Fruit fly (Drosophila melanogaster) whole organism, embryonic: Measurements from ENCODE around the gene Ubi-p63E.

Experiments used
- Bteb2 ChIP-seq: fragments of 200-800 bp; sonication (Bioruptor generic); optimal IDR thresholded peaks from 2 replicates; lab custom pipeline; 2016; ENCODE audit warnings: missing biosample characterization, missing genetic modification characterization
- CG10543 ChIP-seq: fragments of 200-800 bp; sonication (Bioruptor generic); optimal IDR thresholded peaks from 3 replicates; lab custom pipeline; 2017; ENCODE audit warnings: missing biosample characterization, mild to moderate bottlenecking, missing genetic modification characterization, moderate library complexity
- CG10654 ChIP-seq: fragments of 200-800 bp; sonication (Bioruptor generic); optimal IDR thresholded peaks from 2 replicates; lab custom pipeline; 2016; ENCODE audit warnings: missing biosample characterization, missing genetic modification characterization
- CG12391 ChIP-seq: fragments of 200-800 bp; sonication (Bioruptor generic); optimal IDR thresholded peaks from 3 replicates; lab custom pipeline; 2018; ENCODE audit warnings: missing biosample characterization, mild to moderate bottlenecking, missing genetic modification characterization, moderate library complexity
- CG12942 ChIP-seq: fragments of 200-800 bp; sonication (Bioruptor generic); optimal IDR thresholded peaks from 3 replicates; lab custom pipeline; 2016; ENCODE audit warnings: missing biosample characterization, missing genetic modification characterization
- CG13123 ChIP-seq: fragments of 200-800 bp; sonication (Bioruptor generic); optimal IDR thresholded peaks from 2 replicates; lab custom pipeline; 2016; ENCODE audit warnings: missing biosample characterization, missing genetic modification characterization
- CG13624 ChIP-seq: fragments of 200-800 bp; sonication (Bioruptor generic); optimal IDR thresholded peaks from 2 replicates; lab custom pipeline; 2016; ENCODE audit warnings: missing biosample characterization, missing genetic modification characterization
- CG15601 ChIP-seq: fragments of 200-800 bp; sonication (Bioruptor generic); optimal IDR thresholded peaks from 3 replicates; lab custom pipeline; 2019; ENCODE audit warnings: missing biosample characterization, mild to moderate bottlenecking, missing genetic modification characterization, moderate library complexity
- CG15696 ChIP-seq: fragments of 200-800 bp; sonication (Bioruptor generic); optimal IDR thresholded peaks from 2 replicates; lab custom pipeline; 2019; ENCODE audit warnings: missing biosample characterization, mild to moderate bottlenecking, missing genetic modification characterization, moderate library complexity
- CG17568 ChIP-seq: fragments of 200-800 bp; sonication (Bioruptor generic); optimal IDR thresholded peaks from 2 replicates; lab custom pipeline; 2018; ENCODE audit warnings: missing biosample characterization, mild to moderate bottlenecking, missing genetic modification characterization, moderate library complexity
- CG1792 ChIP-seq: fragments of 200-800 bp; sonication (Bioruptor generic); optimal IDR thresholded peaks from 2 replicates; lab custom pipeline; 2016; ENCODE audit warnings: missing biosample characterization, missing genetic modification characterization
- CG2199 ChIP-seq: fragments of 200-800 bp; sonication (Bioruptor generic); IDR thresholded peaks from 3 replicates; pipeline ENCODE4 v1.3.6; 2022; ENCODE audit warnings: missing biosample characterization, missing genetic modification characterization
- CG2712 ChIP-seq: fragments of 200-800 bp; optimal IDR thresholded peaks from 3 replicates; lab custom pipeline; 2019; ENCODE audit warnings: missing biosample characterization, mild to moderate bottlenecking, missing genetic modification characterization, moderate library complexity
- CG31388 ChIP-seq: fragments of 200-800 bp; sonication (Bioruptor generic); optimal IDR thresholded peaks from 2 replicates; lab custom pipeline; 2016; ENCODE audit warnings: missing biosample characterization, missing genetic modification characterization
- CG4617 ChIP-seq: fragments of 200-800 bp; sonication (Bioruptor generic); optimal IDR thresholded peaks from 3 replicates; lab custom pipeline; 2016; ENCODE audit warnings: missing biosample characterization, missing genetic modification characterization, borderline replicate concordance
- CG7556 ChIP-seq: fragments of 200-800 bp; sonication (Bioruptor generic); optimal IDR thresholded peaks from 2 replicates; lab custom pipeline; 2017; ENCODE audit warnings: missing biosample characterization, mild to moderate bottlenecking, missing genetic modification characterization
- CG8359 ChIP-seq: fragments of 200-800 bp; sonication (Bioruptor generic); optimal IDR thresholded peaks from 2 replicates; lab custom pipeline; 2017; ENCODE audit warnings: missing biosample characterization, mild to moderate bottlenecking, missing genetic modification characterization, borderline replicate concordance
- CG8924 ChIP-seq: fragments of 200-800 bp; optimal IDR thresholded peaks from 3 replicates; lab custom pipeline; 2019; ENCODE audit warnings: missing biosample characterization, mild to moderate bottlenecking, missing genetic modification characterization, moderate library complexity
- CG9215 ChIP-seq: fragments of 200-800 bp; sonication (Bioruptor generic); IDR thresholded peaks from 2 replicates; pipeline ENCODE4 v1.3.6; 2022; ENCODE audit warnings: missing biosample characterization, missing genetic modification characterization
- Chrac-16 ChIP-seq: fragments of 200-800 bp; sonication (Bioruptor generic); optimal IDR thresholded peaks from 3 replicates; lab custom pipeline; 2016; ENCODE audit warnings: missing biosample characterization, missing genetic modification characterization
- Dip3 ChIP-seq: fragments of 200-800 bp; sonication (Bioruptor generic); optimal IDR thresholded peaks from 3 replicates; lab custom pipeline; 2016; ENCODE audit warnings: missing biosample characterization, missing genetic modification characterization
- Dp ChIP-seq: fragments of 200-800 bp; sonication (Bioruptor generic); optimal IDR thresholded peaks from 2 replicates; lab custom pipeline; 2018; ENCODE audit warnings: missing biosample characterization, mild to moderate bottlenecking, missing genetic modification characterization, moderate library complexity
- E2f2 ChIP-seq: fragments of 200-800 bp; sonication (Bioruptor generic); IDR thresholded peaks from 2 replicates; pipeline ENCODE4 v1.3.6; 2022; ENCODE audit warnings: missing biosample characterization, missing genetic modification characterization
- Hr3 ChIP-seq: fragments of 200-800 bp; sonication (Bioruptor generic); optimal IDR thresholded peaks from 3 replicates; lab custom pipeline; 2016; ENCODE audit warnings: missing biosample characterization, missing genetic modification characterization
- Med ChIP-seq: fragments of 200-800 bp; sonication (Bioruptor generic); peaks from one replicate; lab custom pipeline; 2016; ENCODE audit warnings: missing biosample characterization, missing genetic modification characterization, mild to moderate bottlenecking, inconsistent platforms, moderate library complexity
- Meics ChIP-seq: fragments of 200-800 bp; sonication (Bioruptor generic); optimal IDR thresholded peaks from 2 replicates; lab custom pipeline; 2017; ENCODE audit warnings: missing biosample characterization, mild to moderate bottlenecking, missing genetic modification characterization
- Nf-YA ChIP-seq: fragments of 200-800 bp; sonication (Bioruptor generic); IDR thresholded peaks from 2 replicates; pipeline ENCODE4 v1.3.6; 2022; ENCODE audit warnings: missing biosample characterization, missing genetic modification characterization
- PHDP ChIP-seq: fragments of 200-800 bp; sonication (Bioruptor generic); optimal IDR thresholded peaks from 3 replicates; lab custom pipeline; 2018; ENCODE audit warnings: missing biosample characterization, mild to moderate bottlenecking, missing genetic modification characterization, moderate library complexity
- Pdp1 ChIP-seq, 2 experiments: fragments of 200-800 bp; sonication (Bioruptor generic); optimal IDR thresholded peaks; 3 replicates each; lab custom pipeline; 2016; ENCODE audit warnings: missing biosample characterization in 2 of 2, missing genetic modification characterization in 2 of 2, mild to moderate bottlenecking in 1 of 2, moderate library complexity in 1 of 2
- YL-1 ChIP-seq: fragments of 200-800 bp; sonication (Bioruptor generic); optimal IDR thresholded peaks from 3 replicates; lab custom pipeline; 2017; ENCODE audit warnings: missing biosample characterization, mild to moderate bottlenecking, missing genetic modification characterization
- bbx ChIP-seq: fragments of 200-800 bp; sonication (Bioruptor generic); IDR thresholded peaks from 2 replicates; pipeline ENCODE4 v1.3.6; 2022; ENCODE audit warnings: missing biosample characterization, missing genetic modification characterization; ENCODE audit not compliant: partially characterized antibody
- ci ChIP-seq: fragments of 200-800 bp; sonication (Bioruptor generic); IDR thresholded peaks from 3 replicates; pipeline ENCODE4 v1.3.6; 2022; ENCODE audit warnings: missing biosample characterization, missing genetic modification characterization
- disco-r ChIP-seq: fragments of 200-800 bp; sonication (Bioruptor generic); optimal IDR thresholded peaks from 2 replicates; lab custom pipeline; 2016; ENCODE audit warnings: missing biosample characterization, missing genetic modification characterization
- en ChIP-seq: fragments of 200-800 bp; sonication (Bioruptor generic); optimal IDR thresholded peaks from 2 replicates; lab custom pipeline; 2016; ENCODE audit warnings: missing biosample characterization, missing genetic modification characterization
- esg ChIP-seq: fragments of 200-800 bp; sonication (Bioruptor generic); conservative IDR thresholded peaks from 2 replicates; pipeline ENCODE4 v1.3.6; 2022; ENCODE audit warnings: missing biosample characterization, missing genetic modification characterization
- fd96Cb ChIP-seq: fragments of 200-800 bp; sonication (Bioruptor generic); optimal IDR thresholded peaks from 2 replicates; lab custom pipeline; 2018; ENCODE audit warnings: missing biosample characterization, mild to moderate bottlenecking, missing genetic modification characterization, moderate library complexity
- ftz-f1 ChIP-seq: fragments of 200-800 bp; sonication (Bioruptor generic); optimal IDR thresholded peaks from 2 replicates; lab custom pipeline; 2016; ENCODE audit warnings: missing biosample characterization, missing genetic modification characterization
- fu2 ChIP-seq: fragments of 200-800 bp; sonication (Bioruptor generic); optimal IDR thresholded peaks from 2 replicates; lab custom pipeline; 2016; ENCODE audit warnings: missing biosample characterization, missing genetic modification characterization
- gcm ChIP-seq: fragments of 200-800 bp; sonication (Bioruptor generic); optimal IDR thresholded peaks from 2 replicates; lab custom pipeline; 2019; ENCODE audit warnings: missing biosample characterization, mild to moderate bottlenecking, missing genetic modification characterization, moderate library complexity
- maf-S ChIP-seq: fragments of 200-800 bp; sonication (Bioruptor generic); optimal IDR thresholded peaks from 2 replicates; lab custom pipeline; 2016; ENCODE audit warnings: missing biosample characterization, missing genetic modification characterization
- pan ChIP-seq, 4 experiments: fragments of >200 bp in 3 of 4; fragments of 200-800 bp in 1 of 4; sonication (Bioruptor generic) in 1 of 4; optimal IDR thresholded peaks in 3 of 4; IDR thresholded peaks in 1 of 4; 2 replicates each; pipeline versions ENCODE4 v1.3.6 to Lab custom; 2017 to 2022; ENCODE audit warnings: missing biosample characterization in 2 of 4, missing genetic modification characterization in 2 of 4, mixed read lengths in 1 of 4
- scrt ChIP-seq: fragments of 200-800 bp; sonication (Bioruptor generic); optimal IDR thresholded peaks from 2 replicates; lab custom pipeline; 2018; ENCODE audit warnings: missing biosample characterization, mild to moderate bottlenecking, missing genetic modification characterization, moderate library complexity
- shn ChIP-seq: fragments of 200-800 bp; sonication (Bioruptor generic); optimal IDR thresholded peaks from 3 replicates; lab custom pipeline; 2016; ENCODE audit warnings: missing biosample characterization, missing genetic modification characterization
- sima ChIP-seq: fragments of 200-800 bp; sonication (Bioruptor generic); optimal IDR thresholded peaks from 2 replicates; lab custom pipeline; 2016; ENCODE audit warnings: missing biosample characterization, missing genetic modification characterization
- slbo ChIP-seq: fragments of 200-800 bp; sonication (Bioruptor generic); IDR thresholded peaks from 2 replicates; pipeline ENCODE4 v1.3.6; 2022; ENCODE audit warnings: missing biosample characterization, missing genetic modification characterization
- sob ChIP-seq: fragments of 200-800 bp; sonication (Bioruptor generic); IDR thresholded peaks from 2 replicates; pipeline ENCODE4 v1.3.6; 2022; ENCODE audit warnings: missing biosample characterization, missing genetic modification characterization
- tap ChIP-seq: fragments of 200-800 bp; optimal IDR thresholded peaks from 3 replicates; lab custom pipeline; 2019; ENCODE audit warnings: missing biosample characterization, mild to moderate bottlenecking, missing genetic modification characterization, moderate library complexity
- tgo ChIP-seq: fragments of 200-800 bp; sonication (Bioruptor generic); IDR thresholded peaks from 3 replicates; pipeline ENCODE4 v1.3.6; 2022; ENCODE audit warnings: missing biosample characterization, missing genetic modification characterization
- twi ChIP-seq: fragments of 200-800 bp; optimal IDR thresholded peaks from 2 replicates; lab custom pipeline; 2019; ENCODE audit warnings: missing biosample characterization, mild to moderate bottlenecking, missing genetic modification characterization, moderate library complexity

Ubi-p63E gene

DNA sequence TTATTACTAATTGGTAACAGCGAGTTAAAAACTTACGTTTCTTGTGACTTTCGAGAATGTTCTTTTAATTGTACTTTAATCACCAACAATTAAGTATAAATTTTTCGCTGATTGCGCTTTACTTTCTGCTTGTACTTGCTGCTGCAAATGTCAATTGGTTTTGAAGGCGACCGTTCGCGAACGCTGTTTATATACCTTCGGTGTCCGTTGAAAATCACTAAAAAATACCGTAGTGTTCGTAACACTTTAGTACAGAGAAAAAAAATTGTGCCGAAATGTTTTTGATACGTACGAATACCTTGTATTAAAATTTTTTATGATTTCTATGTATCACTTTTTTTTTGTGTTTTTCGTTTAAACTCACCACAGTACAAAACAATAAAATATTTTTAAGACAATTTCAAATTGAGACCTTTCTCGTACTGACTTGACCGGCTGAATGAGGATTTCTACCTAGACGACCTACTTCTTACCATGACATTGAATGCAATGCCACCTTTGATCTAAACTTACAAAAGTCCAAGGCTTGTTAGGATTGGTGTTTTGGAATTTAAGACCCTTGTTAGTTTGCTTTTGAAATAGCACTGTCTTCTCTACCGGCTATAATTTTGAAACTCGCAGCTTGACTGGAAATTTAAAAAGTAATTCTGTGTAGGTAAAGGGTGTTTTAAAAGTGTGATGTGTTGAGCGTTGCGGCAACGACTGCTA, at the start of gene Ubi-p63E (continued):
- TF ChIP-seq CG15601 (peak; percentile 5), tgo (no peak), CG10543 (GFP tag; lab: Kevin White, UChicago) (peak; percentile 80), CG9215 (GFP tag; lab: Robert Waterston, UW) (no peak), bbx (GFP tag; lab: Robert Waterston, UW) (no peak), fu2 (peak; percentile 70), CG2199 (GFP tag; lab: Robert Waterston, UW) (no peak), scrt (GFP tag; lab: Kevin White, UChicago) (peak; percentile 43), sima (GFP tag; lab: Kevin White, UChicago) (no peak), Dp (GFP tag; lab: Kevin White, UChicago) (no peak), CG17568 (GFP tag; lab: Kevin White, UChicago) (no peak), CG8359 (GFP tag; lab: Kevin White, UChicago) (no peak), CG12942 (GFP tag; lab: Kevin White, UChicago) (peak; percentile 72), CG10654 (GFP tag; lab: Kevin White, UChicago) (peak; percentile 57), CG15696 (tag; lab: Kevin White, UChicago) (peak; percentile 59), slbo (no peak), CG13123 (no peak), Bteb2 (GFP tag; lab: Kevin White, UChicago) (peak; percentile 45), ftz-f1 (GFP tag; lab: Kevin White, UChicago) (peak; percentile 82), CG1792 (GFP tag; lab: Kevin White, UChicago) (peak; percentile 51), CG2712 (tag; lab: Kevin White, UChicago) (peak; percentile 60), tap (tag; lab: Kevin White, UChicago) (peak; percentile 16), CG31388 (no peak), Hr3 (GFP tag; lab: Kevin White, UChicago) (peak; percentile 56), Meics (peak; percentile 72), en (GFP tag; lab: Kevin White, UChicago) (no peak), esg (GFP tag; lab: Robert Waterston, UW) (no peak), YL-1 (peak; percentile 86), shn (GFP tag; lab: Kevin White, UChicago) (peak; percentile 50), CG8924 (tag; lab: Kevin White, UChicago) (peak; percentile 25), CG13624 (GFP tag; lab: Kevin White, UChicago) (peak; percentile 56), sob (GFP tag; lab: Robert Waterston, UW) (no peak), CG12391 (tag; lab: Kevin White, UChicago) (peak; percentile 72), fd96Cb (tag; lab: Kevin White, UChicago) (peak; percentile 64), gcm (GFP tag; lab: Kevin White, UChicago) (no peak), pan (optimal IDR thresholded peaks at IDR 0.05; lab: Kevin White, UChicago) (no peak), pan (GFP tag; optimal IDR thresholded peaks at IDR 0.05 in 1 of 2, IDR thresholded peaks at IDR 0.05 in 1 of 2) (no peak), PHDP (tag; lab: Kevin White, UChicago) (peak; percentile 62), Med (GFP tag; lab: Kevin White, UChicago) (peak; percentile 92), disco-r (GFP tag; lab: Kevin White, UChicago) (peak; percentile 42), E2f2 (GFP tag; lab: Robert Waterston, UW) (no peak), CG4617 (GFP tag; lab: Kevin White, UChicago) (peak; percentile 18), Nf-YA (GFP tag; lab: Robert Waterston, UW) (no peak), Chrac-16 (peak; percentile 52), Dip3 (peak; percentile 39), ci (GFP tag; lab: Robert Waterston, UW) (no peak), twi (tag; lab: Kevin White, UChicago) (peak; percentile 18), CG7556 (GFP tag; lab: Kevin White, UChicago) (peak; percentile 58), maf-S (GFP tag; lab: Kevin White, UChicago) (peak; percentile 27), Pdp1 (GFP tag; optimal IDR thresholded peaks at IDR 0.05; lab: Kevin White, UChicago) (peak; percentile 76 to 86)
